Worm (Caenorhabditis elegans) whole organism, young adult: ENCODE measurements around the gene B0244.15.

Experiments
- B0336.3 ChIP-seq: fragments of 200-800 bp; sonication (Bioruptor generic); IDR thresholded peaks from 2 replicates; pipeline ENCODE4 v1.3.6; 2022; ENCODE audit warnings: missing genetic modification characterization, missing compliant biosample characterization
- C06A6.2 ChIP-seq: fragments of 200-800 bp; sonication (Bioruptor generic); conservative IDR thresholded peaks from 2 replicates; pipeline ENCODE4 v1.3.6; 2022; ENCODE audit warnings: missing genetic modification characterization, missing compliant biosample characterization
- C17E4.6 ChIP-seq: fragments of 200-800 bp; sonication (Bioruptor generic); IDR thresholded peaks from 2 replicates; pipeline ENCODE4 v1.3.6; 2022; ENCODE audit warnings: missing genetic modification reagents, missing genetic modification characterization, missing compliant biosample characterization
- F52B5.7 ChIP-seq: sonication (generic microtip); optimal IDR thresholded peaks from 2 replicates; lab custom pipeline; 2016; ENCODE audit warnings: mild to moderate bottlenecking, missing genetic modification characterization, missing compliant biosample characterization
- K11D2.4 ChIP-seq: fragments of 200-800 bp; sonication (Bioruptor generic); IDR thresholded peaks from 2 replicates; pipeline ENCODE4 v1.3.6; 2022; ENCODE audit warnings: missing genetic modification reagents, missing genetic modification characterization, missing compliant biosample characterization
- K12H6.12 ChIP-seq: fragments of 200-800 bp; sonication (Bioruptor generic); optimal IDR thresholded peaks from 2 replicates; lab custom pipeline; 2018; ENCODE audit warnings: mild to moderate bottlenecking, missing genetic modification characterization, missing compliant biosample characterization
- Y53G8AR.9 ChIP-seq: fragments of 200-800 bp; sonication (Bioruptor generic); conservative IDR thresholded peaks from 2 replicates; pipeline ENCODE4 v1.3.6; 2022; ENCODE audit warnings: missing genetic modification reagents, missing genetic modification characterization, missing compliant biosample characterization
- Y67H2A.10 ChIP-seq: fragments of 200-800 bp; sonication (Bioruptor generic); conservative IDR thresholded peaks from 2 replicates; pipeline ENCODE4 v1.3.6; 2022; ENCODE audit warnings: missing genetic modification reagents, missing genetic modification characterization, missing compliant biosample characterization
- ZK185.1 ChIP-seq: sonication (generic microtip); optimal IDR thresholded peaks from 2 replicates; lab custom pipeline; 2016; ENCODE audit warnings: mild to moderate bottlenecking, missing genetic modification characterization, missing compliant biosample characterization; ENCODE audit not compliant: poor library complexity, severe bottlenecking
- ama-1 ChIP-seq, 3 experiments: fragments of 150-350 bp in 1 of 3; sonication (generic microtip) in 2 of 3; optimal IDR thresholded peaks; 2 replicates each; lab custom pipeline; 2014 to 2018; ENCODE audit warnings: missing biosample characterization in 2 of 3, missing genetic modification characterization in 2 of 3, missing genetic modification reagents in 2 of 3
- aptf-3 ChIP-seq: fragments of 200-800 bp; sonication (Bioruptor generic); IDR thresholded peaks from 2 replicates; pipeline ENCODE4 v1.3.6; 2022; ENCODE audit warnings: missing genetic modification characterization, missing compliant biosample characterization
- atf-7 ChIP-seq: sonication (generic microtip); optimal IDR thresholded peaks from 2 replicates; lab custom pipeline; 2017; ENCODE audit warnings: mild to moderate bottlenecking, missing genetic modification characterization, missing compliant biosample characterization
- athp-1 ChIP-seq: sonication (generic microtip); optimal IDR thresholded peaks from 2 replicates; lab custom pipeline; 2017; ENCODE audit warnings: mild to moderate bottlenecking, missing genetic modification characterization, missing compliant biosample characterization
- cebp-1 ChIP-seq, 2 experiments: fragments of 200-800 bp in 1 of 2; sonication (Bioruptor generic) in 1 of 2; sonication (generic microtip) in 1 of 2; IDR thresholded peaks in 1 of 2; optimal IDR thresholded peaks in 1 of 2; 2 replicates each; pipeline versions ENCODE4 v1.3.6 to Lab custom; 2017 to 2022; ENCODE audit warnings: missing compliant biosample characterization in 2 of 2, missing genetic modification characterization in 2 of 2, mild to moderate bottlenecking in 1 of 2, missing genetic modification reagents in 1 of 2, moderate library complexity in 1 of 2
- cebp-2 ChIP-seq: fragments of 200-800 bp; sonication (Bioruptor generic); IDR thresholded peaks from 2 replicates; pipeline ENCODE4 v1.3.6; 2022; ENCODE audit warnings: missing genetic modification characterization, missing compliant biosample characterization
- ceh-91 ChIP-seq: fragments of 200-800 bp; sonication (Bioruptor generic); IDR thresholded peaks from 2 replicates; pipeline ENCODE4 v1.3.6; 2022; ENCODE audit warnings: missing genetic modification reagents, missing genetic modification characterization, missing compliant biosample characterization
- dox-1 ChIP-seq: fragments of 200-800 bp; sonication (Bioruptor generic); IDR thresholded peaks from 2 replicates; pipeline ENCODE4 v1.3.6; 2022; ENCODE audit warnings: missing genetic modification reagents, missing genetic modification characterization, missing compliant biosample characterization
- dpl-1 ChIP-seq: fragments of 150-350 bp; optimal IDR thresholded peaks from 2 replicates; lab custom pipeline; 2014; ENCODE audit warnings: missing biosample characterization, missing genetic modification reagents, missing genetic modification characterization
- egl-18 ChIP-seq: fragments of 200-800 bp; sonication (Bioruptor generic); IDR thresholded peaks from 2 replicates; pipeline ENCODE4 v1.3.6; 2022; ENCODE audit warnings: missing genetic modification reagents, missing genetic modification characterization, missing compliant biosample characterization
- ekl-4 ChIP-seq: fragments of 200-800 bp; sonication (Bioruptor generic); IDR thresholded peaks from 2 replicates; pipeline ENCODE4 v1.3.6; 2022; ENCODE audit warnings: missing genetic modification reagents, missing genetic modification characterization, missing compliant biosample characterization
- him-1 ChIP-seq: sonication (generic microtip); optimal IDR thresholded peaks from 2 replicates; lab custom pipeline; 2016; ENCODE audit warnings: missing genotype, missing genetic modification reagents, missing genetic modification characterization, missing compliant biosample characterization
- hrde-1 ChIP-seq: sonication (generic microtip); optimal IDR thresholded peaks from 2 replicates; lab custom pipeline; 2016; ENCODE audit warnings: missing genetic modification characterization, mild to moderate bottlenecking, missing compliant biosample characterization, moderate library complexity, missing genotype, missing genetic modification reagents, borderline replicate concordance
- let-526 ChIP-seq: fragments of 200-800 bp; sonication (Bioruptor generic); IDR thresholded peaks from 2 replicates; pipeline ENCODE4 v1.3.6; 2022; ENCODE audit warnings: missing genetic modification reagents, missing genetic modification characterization, missing compliant biosample characterization
- lin-35 ChIP-seq, 3 experiments: fragments of 150-350 bp in 2 of 3; sonication (generic microtip) in 1 of 3; optimal IDR thresholded peaks; 2 replicates each; lab custom pipeline; 2014 to 2018; ENCODE audit warnings: missing biosample characterization in 3 of 3, missing genetic modification characterization in 3 of 3, missing genetic modification reagents in 3 of 3
- madf-10 ChIP-seq: sonication (generic microtip); optimal IDR thresholded peaks from 2 replicates; lab custom pipeline; 2016; ENCODE audit warnings: mild to moderate bottlenecking, missing genetic modification characterization, missing compliant biosample characterization
- madf-3 ChIP-seq: fragments of 200-800 bp; sonication (Bioruptor generic); IDR thresholded peaks from 2 replicates; pipeline ENCODE4 v1.3.6; 2022; ENCODE audit warnings: missing genetic modification reagents, missing genetic modification characterization, missing compliant biosample characterization
- madf-8 ChIP-seq: fragments of 200-800 bp; sonication (Bioruptor generic); conservative IDR thresholded peaks from 2 replicates; pipeline ENCODE4 v1.3.6; 2022; ENCODE audit warnings: missing genetic modification reagents, missing genetic modification characterization, missing compliant biosample characterization
- mel-28 ChIP-seq: sonication (generic microtip); optimal IDR thresholded peaks from 2 replicates; lab custom pipeline; 2016; ENCODE audit warnings: borderline replicate concordance, mild to moderate bottlenecking, missing genetic modification characterization, missing compliant biosample characterization
- nfya-1 ChIP-seq: sonication (generic microtip); optimal IDR thresholded peaks from 2 replicates; lab custom pipeline; 2017; ENCODE audit warnings: antibody characterized with exemption, missing compliant biosample characterization, missing genetic modification characterization, borderline replicate concordance; ENCODE audit not compliant: insufficient read depth
- nfya-2 ChIP-seq: fragments of 200-800 bp; sonication (Bioruptor generic); IDR thresholded peaks from 2 replicates; pipeline ENCODE4 v1.3.6; 2022; ENCODE audit warnings: missing genetic modification reagents, missing genetic modification characterization, missing compliant biosample characterization
- nhr-120 ChIP-seq: fragments of 200-800 bp; sonication (Bioruptor generic); IDR thresholded peaks from 2 replicates; pipeline ENCODE4 v1.3.6; 2022; ENCODE audit warnings: missing genetic modification characterization, missing compliant biosample characterization
- nhr-179 ChIP-seq: sonication (generic microtip); optimal IDR thresholded peaks from 2 replicates; lab custom pipeline; 2016; ENCODE audit warnings: mild to moderate bottlenecking, missing genetic modification characterization, missing compliant biosample characterization
- nhr-80 ChIP-seq: sonication (generic microtip); optimal IDR thresholded peaks from 2 replicates; lab custom pipeline; 2016; ENCODE audit warnings: missing genetic modification characterization, missing compliant biosample characterization
- rec-8 ChIP-seq, 2 experiments: sonication (generic microtip); optimal IDR thresholded peaks; 2 replicates each; lab custom pipeline; 2016; ENCODE audit warnings: mild to moderate bottlenecking in 2 of 2, missing genetic modification characterization in 2 of 2, missing genetic modification reagents in 2 of 2, missing genotype in 2 of 2, missing biosample characterization in 1 of 2, missing compliant biosample characterization in 1 of 2, moderate library complexity in 1 of 2
- repo-1 ChIP-seq: sonication (generic microtip); optimal IDR thresholded peaks from 2 replicates; lab custom pipeline; 2017; ENCODE audit warnings: mild to moderate bottlenecking, missing genetic modification characterization, missing compliant biosample characterization
- sea-2 ChIP-seq: fragments of 200-800 bp; sonication (Bioruptor generic); IDR thresholded peaks from 2 replicates; pipeline ENCODE4 v1.3.6; 2022; ENCODE audit warnings: missing genetic modification characterization, missing compliant biosample characterization
- snpc-3.4 ChIP-seq: sonication (generic microtip); optimal IDR thresholded peaks from 2 replicates; lab custom pipeline; 2017; ENCODE audit warnings: missing genetic modification characterization, mild to moderate bottlenecking, missing compliant biosample characterization, antibody characterized with exemption, moderate library complexity, missing genotype, missing genetic modification reagents
- snpc-4 ChIP-seq, 5 experiments: fragments of 150-350 bp in 1 of 5; sonication (generic microtip) in 4 of 5; optimal IDR thresholded peaks; 2 replicates each; lab custom pipeline; 2014 to 2018; ENCODE audit warnings: missing genetic modification characterization in 5 of 5, missing biosample characterization in 3 of 5, antibody characterized with exemption in 2 of 5, mild to moderate bottlenecking in 2 of 5, missing compliant biosample characterization in 2 of 5, missing genotype in 2 of 5, moderate library complexity in 2 of 5, missing genetic modification reagents in 1 of 5
- somi-1 ChIP-seq: fragments of 200-800 bp; sonication (Bioruptor generic); optimal IDR thresholded peaks from 2 replicates; lab custom pipeline; 2018; ENCODE audit warnings: mild to moderate bottlenecking, missing genetic modification characterization, missing compliant biosample characterization
- tlf-1 ChIP-seq: fragments of 200-800 bp; sonication (Bioruptor generic); optimal IDR thresholded peaks from 2 replicates; lab custom pipeline; 2018; ENCODE audit warnings: mild to moderate bottlenecking, missing genetic modification characterization, missing compliant biosample characterization
- unc-130 ChIP-seq: sonication (generic microtip); optimal IDR thresholded peaks from 2 replicates; lab custom pipeline; 2016; ENCODE audit warnings: missing genetic modification reagents, missing genetic modification characterization, missing compliant biosample characterization
- unc-62 ChIP-seq: fragments of 150-350 bp; optimal IDR thresholded peaks from 2 replicates; lab custom pipeline; 2014; ENCODE audit warnings: missing biosample characterization, missing genetic modification reagents, missing genetic modification characterization
- xnd-1 ChIP-seq: sonication (generic microtip); optimal IDR thresholded peaks from 2 replicates; lab custom pipeline; 2016; ENCODE audit warnings: missing genotype, missing genetic modification reagents, missing genetic modification characterization, missing compliant biosample characterization
- zfh-2 ChIP-seq: fragments of 200-800 bp; sonication (Bioruptor generic); conservative IDR thresholded peaks from 2 replicates; pipeline ENCODE4 v1.3.6; 2022; ENCODE audit warnings: missing genetic modification reagents, missing genetic modification characterization, missing compliant biosample characterization
- ztf-18 ChIP-seq: sonication (generic microtip); optimal IDR thresholded peaks from 2 replicates; lab custom pipeline; 2016; ENCODE audit warnings: missing genotype, mild to moderate bottlenecking, missing genetic modification characterization, missing compliant biosample characterization
- ztf-28 ChIP-seq: fragments of 200-800 bp; sonication (Bioruptor generic); IDR thresholded peaks from 2 replicates; pipeline ENCODE4 v1.3.6; 2022; ENCODE audit warnings: missing genetic modification reagents, missing genetic modification characterization, missing compliant biosample characterization
- ztf-3 ChIP-seq: fragments of 200-800 bp; sonication (Bioruptor generic); optimal IDR thresholded peaks from 2 replicates; lab custom pipeline; 2018; ENCODE audit warnings: mild to moderate bottlenecking, missing genetic modification characterization, missing compliant biosample characterization

B0244.15 gene

ce11 chrIII:5727827-5728226 lies 15.4 kb upstream of the B0244.15 start, which contains the start of gene egg-1 (continued):
- TF ChIP-seq madf-3 (peak; percentile 83), sea-2 (GFP tag; lab: Robert Waterston, UW) (no peak), madf-8 (peak; percentile 95), ekl-4 (GFP tag; lab: Robert Waterston, UW) (0 out of 2 replicates have a peak, but pooled peaks have one; percentile 59), athp-1 (peak; percentile 63), madf-10 (no peak), nfya-1 (no peak), B0336.3 (GFP tag; lab: Robert Waterston, UW) (peak; percentile 78), mel-28 (tag; lab: Kevin White, UChicago) (no peak), C17E4.6 (GFP tag; lab: Robert Waterston, UW) (no peak; the same call in 1 of the 2 replicates), hrde-1 (peak; percentile 8), somi-1 (GFP tag; lab: Kevin White, UChicago) (no peak), ceh-91 (peak; percentile 96), F52B5.7 (tag; lab: Kevin White, UChicago) (no peak), nhr-120 (no peak), let-526 (no peak), nhr-179 (tag; lab: Kevin White, UChicago) (no peak), tlf-1 (GFP tag; lab: Kevin White, UChicago) (peak; percentile 90), egl-18 (GFP tag; lab: Robert Waterston, UW) (no peak), atf-7 (tag; lab: Kevin White, UChicago) (no peak), unc-62 (GFP tag; lab: Kevin White, UChicago) (no peak), aptf-3 (GFP tag; lab: Robert Waterston, UW) (no peak), cebp-2 (GFP tag; lab: Robert Waterston, UW) (no peak), dpl-1 (GFP tag; lab: Kevin White, UChicago) (peak; percentile 95), snpc-4 (GFP tag; optimal IDR thresholded peaks at IDR 0.05; lab: Kevin White, UChicago) (peak; percentile 40), snpc-4 (tag; optimal IDR thresholded peaks at IDR 0.05; lab: Kevin White, UChicago) (peak in 3 of 4 experiments; percentile 8 to 60 (median 59)), snpc-3.4 (tag; lab: Kevin White, UChicago) (peak; percentile 93), zfh-2 (GFP tag; lab: Robert Waterston, UW) (no peak), him-1 (peak; percentile 85), ztf-18 (tag; lab: Kevin White, UChicago) (peak; percentile 74), Y67H2A.10 (GFP tag; lab: Robert Waterston, UW) (no peak), rec-8 (tag; optimal IDR thresholded peaks at IDR 0.05; lab: Kevin White, UChicago) (no peak), ZK185.1 (tag; lab: Kevin White, UChicago) (no peak), K12H6.12 (tag; lab: Kevin White, UChicago) (no peak), nhr-80 (tag; lab: Kevin White, UChicago) (no peak), ztf-3 (GFP tag; lab: Kevin White, UChicago) (no peak), Y53G8AR.9 (GFP tag; lab: Robert Waterston, UW) (peak; percentile 44; the same call in 1 of the 2 replicates), xnd-1 (tag; lab: Kevin White, UChicago) (peak; percentile 98), C06A6.2 (GFP tag; lab: Robert Waterston, UW) (no peak), ama-1 (optimal IDR thresholded peaks at IDR 0.05; lab: Kevin White, UChicago) (no peak), ama-1 (GFP tag; optimal IDR thresholded peaks at IDR 0.05; lab: Kevin White, UChicago) (no peak), nfya-2 (GFP tag; lab: Robert Waterston, UW) (no peak), lin-35 (GFP tag; optimal IDR thresholded peaks at IDR 0.05; lab: Kevin White, UChicago) (peak in 2 of 3 experiments; percentile 51 to 62), K11D2.4 (GFP tag; lab: Robert Waterston, UW) (no peak), dox-1 (peak; percentile 87), ztf-28 (GFP tag; lab: Robert Waterston, UW) (0 out of 2 replicates have a peak, but pooled peaks have one; percentile 58), cebp-1 (GFP tag; IDR thresholded peaks at IDR 0.05; lab: Robert Waterston, UW) (no peak), cebp-1 (tag; optimal IDR thresholded peaks at IDR 0.05; lab: Kevin White, UChicago) (no peak), repo-1 (tag; lab: Kevin White, UChicago) (peak; percentile 12), unc-130 (GFP tag; lab: Kevin White, UChicago) (peak; percentile 75)
